Worm (Caenorhabditis elegans) whole organism, young adult: ENCODE measurements around the gene zyg-9.

Experiments used
- B0019.2 ChIP-seq: fragments of 200-800 bp; sonication (Bioruptor generic); conservative IDR thresholded peaks from 2 replicates; pipeline ENCODE4 v1.3.6; 2022; ENCODE audit warnings: missing genetic modification reagents, missing genetic modification characterization, missing compliant biosample characterization
- B0035.1 ChIP-seq: sonication (generic microtip); optimal IDR thresholded peaks from 2 replicates; lab custom pipeline; 2016; ENCODE audit warnings: missing genetic modification characterization, mild to moderate bottlenecking, missing compliant biosample characterization, missing genotype, missing genetic modification reagents
- B0336.3 ChIP-seq: fragments of 200-800 bp; sonication (Bioruptor generic); IDR thresholded peaks from 2 replicates; pipeline ENCODE4 v1.3.6; 2022; ENCODE audit warnings: missing genetic modification characterization, missing compliant biosample characterization
- D2030.7 ChIP-seq: fragments of 200-800 bp; sonication (Bioruptor generic); IDR thresholded peaks from 2 replicates; pipeline ENCODE4 v1.3.6; 2022; ENCODE audit warnings: missing genetic modification reagents, missing genetic modification characterization, missing compliant biosample characterization
- F22D6.2 ChIP-seq: sonication (generic microtip); optimal IDR thresholded peaks from 2 replicates; lab custom pipeline; 2016; ENCODE audit warnings: mild to moderate bottlenecking, missing genetic modification characterization, missing compliant biosample characterization
- F33H1.4 ChIP-seq: fragments of 200-800 bp; sonication (Bioruptor generic); IDR thresholded peaks from 2 replicates; pipeline ENCODE4 v1.3.6; 2022; ENCODE audit warnings: missing genetic modification reagents, missing genetic modification characterization, missing compliant biosample characterization
- F37B4.10 ChIP-seq: fragments of 200-800 bp; sonication (Bioruptor generic); IDR thresholded peaks from 2 replicates; pipeline ENCODE4 v1.3.6; 2022; ENCODE audit warnings: missing genetic modification characterization, missing compliant biosample characterization
- Y95B8A.8 ChIP-seq: fragments of 200-800 bp; sonication (Bioruptor generic); IDR thresholded peaks from 2 replicates; pipeline ENCODE4 v1.3.6; 2022; ENCODE audit warnings: missing genetic modification reagents, missing genetic modification characterization, missing compliant biosample characterization
- ZK185.1 ChIP-seq: sonication (generic microtip); optimal IDR thresholded peaks from 2 replicates; lab custom pipeline; 2016; ENCODE audit warnings: mild to moderate bottlenecking, missing genetic modification characterization, missing compliant biosample characterization; ENCODE audit not compliant: poor library complexity, severe bottlenecking
- akir-1 ChIP-seq: fragments of 200-800 bp; sonication (Bioruptor generic); optimal IDR thresholded peaks from 2 replicates; lab custom pipeline; 2018; ENCODE audit warnings: mild to moderate bottlenecking, missing genetic modification characterization, moderate library complexity, missing compliant biosample characterization
- aptf-2 ChIP-seq: fragments of 200-800 bp; sonication (Bioruptor generic); conservative IDR thresholded peaks from 2 replicates; pipeline ENCODE4 v1.3.6; 2022; ENCODE audit warnings: missing genetic modification reagents, missing genetic modification characterization, missing compliant biosample characterization
- attf-5 ChIP-seq: fragments of 200-800 bp; sonication (Bioruptor generic); optimal IDR thresholded peaks from 2 replicates; lab custom pipeline; 2018; ENCODE audit warnings: mild to moderate bottlenecking, missing genetic modification characterization, missing compliant biosample characterization
- bed-2 ChIP-seq: fragments of 200-800 bp; sonication (Bioruptor generic); IDR thresholded peaks from 2 replicates; pipeline ENCODE4 v1.3.6; 2022; ENCODE audit warnings: missing genetic modification reagents, missing genetic modification characterization, missing compliant biosample characterization
- ccch-3 ChIP-seq: fragments of 200-800 bp; sonication (Bioruptor generic); optimal IDR thresholded peaks from 2 replicates; lab custom pipeline; 2018; ENCODE audit warnings: mild to moderate bottlenecking, missing genetic modification characterization, missing compliant biosample characterization
- ceh-27 ChIP-seq: fragments of 200-800 bp; sonication (Bioruptor generic); optimal IDR thresholded peaks from 2 replicates; lab custom pipeline; 2018; ENCODE audit warnings: mild to moderate bottlenecking, missing genetic modification characterization, moderate library complexity, missing compliant biosample characterization
- ceh-40 ChIP-seq: fragments of 200-800 bp; sonication (Bioruptor generic); IDR thresholded peaks from 2 replicates; pipeline ENCODE4 v1.3.6; 2022; ENCODE audit warnings: missing genetic modification characterization, missing compliant biosample characterization
- ceh-91 ChIP-seq: fragments of 200-800 bp; sonication (Bioruptor generic); IDR thresholded peaks from 2 replicates; pipeline ENCODE4 v1.3.6; 2022; ENCODE audit warnings: missing genetic modification reagents, missing genetic modification characterization, missing compliant biosample characterization
- dpff-1 ChIP-seq: sonication (generic microtip); optimal IDR thresholded peaks from 2 replicates; lab custom pipeline; 2017; ENCODE audit warnings: mild to moderate bottlenecking, missing genetic modification characterization, missing compliant biosample characterization
- egl-18 ChIP-seq: fragments of 200-800 bp; sonication (Bioruptor generic); IDR thresholded peaks from 2 replicates; pipeline ENCODE4 v1.3.6; 2022; ENCODE audit warnings: missing genetic modification reagents, missing genetic modification characterization, missing compliant biosample characterization
- egrh-3 ChIP-seq: fragments of 200-800 bp; sonication (Bioruptor generic); IDR thresholded peaks from 2 replicates; pipeline ENCODE4 v1.3.6; 2022; ENCODE audit warnings: missing genetic modification reagents, missing genetic modification characterization, missing compliant biosample characterization
- fkh-3 ChIP-seq: sonication (generic microtip); optimal IDR thresholded peaks from 2 replicates; lab custom pipeline; 2016; ENCODE audit warnings: mild to moderate bottlenecking, missing genetic modification characterization, missing compliant biosample characterization
- hlh-12 ChIP-seq: sonication (generic microtip); optimal IDR thresholded peaks from 2 replicates; lab custom pipeline; 2016; ENCODE audit warnings: missing genetic modification characterization, missing compliant biosample characterization
- hmg-1.2 ChIP-seq: fragments of 200-800 bp; sonication (Bioruptor generic); IDR thresholded peaks from 2 replicates; pipeline ENCODE4 v1.3.6; 2022; ENCODE audit warnings: missing genetic modification reagents, missing genetic modification characterization, missing compliant biosample characterization
- let-607 ChIP-seq, 2 experiments: fragments of 200-800 bp in 1 of 2; sonication (Bioruptor generic) in 1 of 2; sonication (generic microtip) in 1 of 2; optimal IDR thresholded peaks; 2 replicates each; lab custom pipeline; 2016 to 2018; ENCODE audit warnings: mild to moderate bottlenecking in 2 of 2, missing compliant biosample characterization in 2 of 2, missing genetic modification characterization in 2 of 2, moderate library complexity in 2 of 2, missing genotype in 1 of 2
- lir-1 ChIP-seq: fragments of 200-800 bp; sonication (Bioruptor generic); conservative IDR thresholded peaks from 2 replicates; pipeline ENCODE4 v1.3.6; 2022; ENCODE audit warnings: missing genetic modification reagents, missing genetic modification characterization, missing compliant biosample characterization
- lsl-1 ChIP-seq: fragments of 200-800 bp; sonication (Bioruptor generic); optimal IDR thresholded peaks from 2 replicates; lab custom pipeline; 2018; ENCODE audit warnings: mild to moderate bottlenecking, missing genetic modification characterization, moderate library complexity, missing compliant biosample characterization
- lsy-27 ChIP-seq: sonication (generic microtip); optimal IDR thresholded peaks from 2 replicates; lab custom pipeline; 2017; ENCODE audit warnings: missing genetic modification characterization, mild to moderate bottlenecking, missing compliant biosample characterization, antibody characterized with exemption, missing genotype, borderline replicate concordance; ENCODE audit not compliant: insufficient read depth
- madf-8 ChIP-seq: fragments of 200-800 bp; sonication (Bioruptor generic); conservative IDR thresholded peaks from 2 replicates; pipeline ENCODE4 v1.3.6; 2022; ENCODE audit warnings: missing genetic modification reagents, missing genetic modification characterization, missing compliant biosample characterization
- mel-28 ChIP-seq: sonication (generic microtip); optimal IDR thresholded peaks from 2 replicates; lab custom pipeline; 2016; ENCODE audit warnings: borderline replicate concordance, mild to moderate bottlenecking, missing genetic modification characterization, missing compliant biosample characterization
- nfya-1 ChIP-seq: sonication (generic microtip); optimal IDR thresholded peaks from 2 replicates; lab custom pipeline; 2017; ENCODE audit warnings: antibody characterized with exemption, missing compliant biosample characterization, missing genetic modification characterization, borderline replicate concordance; ENCODE audit not compliant: insufficient read depth
- nfya-2 ChIP-seq: fragments of 200-800 bp; sonication (Bioruptor generic); IDR thresholded peaks from 2 replicates; pipeline ENCODE4 v1.3.6; 2022; ENCODE audit warnings: missing genetic modification reagents, missing genetic modification characterization, missing compliant biosample characterization
- nfyb-1 ChIP-seq: fragments of 200-800 bp; sonication (Bioruptor generic); IDR thresholded peaks from 2 replicates; pipeline ENCODE4 v1.3.6; 2022; ENCODE audit warnings: missing genetic modification reagents, missing genetic modification characterization, missing compliant biosample characterization
- nhr-90 ChIP-seq: sonication (generic microtip); optimal IDR thresholded peaks from 2 replicates; lab custom pipeline; 2016; ENCODE audit warnings: missing genotype, mild to moderate bottlenecking, missing genetic modification characterization, missing compliant biosample characterization
- pbrm-1 ChIP-seq: fragments of 200-800 bp; sonication (Bioruptor generic); IDR thresholded peaks from 2 replicates; pipeline ENCODE4 v1.3.6; 2022; ENCODE audit warnings: missing genetic modification reagents, missing genetic modification characterization, missing compliant biosample characterization
- pha-4 ChIP-seq: fragments of 150-350 bp; sonication (generic microtip); optimal IDR thresholded peaks from 2 replicates; lab custom pipeline; 2014; ENCODE audit warnings: missing biosample characterization, missing genetic modification reagents, missing genetic modification characterization
- rcor-1 ChIP-seq: fragments of 200-800 bp; sonication (Bioruptor generic); IDR thresholded peaks from 2 replicates; pipeline ENCODE4 v1.3.6; 2022; ENCODE audit warnings: missing genetic modification reagents, missing genetic modification characterization, missing compliant biosample characterization
- snpc-1.1 ChIP-seq: sonication (generic microtip); optimal IDR thresholded peaks from 2 replicates; lab custom pipeline; 2017; ENCODE audit warnings: missing genetic modification characterization, mild to moderate bottlenecking, missing compliant biosample characterization, antibody characterized with exemption, moderate library complexity, missing genotype, missing genetic modification reagents; ENCODE audit not compliant: insufficient read depth
- snpc-4 ChIP-seq, 5 experiments: fragments of 150-350 bp in 1 of 5; sonication (generic microtip) in 4 of 5; optimal IDR thresholded peaks; 2 replicates each; lab custom pipeline; 2014 to 2018; ENCODE audit warnings: missing genetic modification characterization in 5 of 5, missing biosample characterization in 3 of 5, antibody characterized with exemption in 2 of 5, mild to moderate bottlenecking in 2 of 5, missing compliant biosample characterization in 2 of 5, missing genotype in 2 of 5, moderate library complexity in 2 of 5, missing genetic modification reagents in 1 of 5
- sptf-2 ChIP-seq: fragments of 200-800 bp; sonication (Bioruptor generic); optimal IDR thresholded peaks from 2 replicates; lab custom pipeline; 2018; ENCODE audit warnings: mild to moderate bottlenecking, missing genetic modification characterization, missing compliant biosample characterization
- unc-130 ChIP-seq: sonication (generic microtip); optimal IDR thresholded peaks from 2 replicates; lab custom pipeline; 2016; ENCODE audit warnings: missing genetic modification reagents, missing genetic modification characterization, missing compliant biosample characterization
- unc-62 ChIP-seq: fragments of 150-350 bp; optimal IDR thresholded peaks from 2 replicates; lab custom pipeline; 2014; ENCODE audit warnings: missing biosample characterization, missing genetic modification reagents, missing genetic modification characterization
- zim-3 ChIP-seq: sonication (generic microtip); optimal IDR thresholded peaks from 2 replicates; lab custom pipeline; 2017; ENCODE audit warnings: mild to moderate bottlenecking, missing genetic modification characterization, moderate library complexity, missing compliant biosample characterization
- ztf-25 ChIP-seq: fragments of 200-800 bp; sonication (Bioruptor generic); IDR thresholded peaks from 2 replicates; pipeline ENCODE4 v1.3.6; 2022; ENCODE audit warnings: missing genetic modification reagents, missing genetic modification characterization, missing compliant biosample characterization
- ztf-28 ChIP-seq: fragments of 200-800 bp; sonication (Bioruptor generic); IDR thresholded peaks from 2 replicates; pipeline ENCODE4 v1.3.6; 2022; ENCODE audit warnings: missing genetic modification reagents, missing genetic modification characterization, missing compliant biosample characterization
- ztf-6 ChIP-seq: fragments of 200-800 bp; sonication (Bioruptor generic); IDR thresholded peaks from 2 replicates; pipeline ENCODE4 v1.3.6; 2022; ENCODE audit warnings: missing genetic modification reagents, missing genetic modification characterization, missing compliant biosample characterization

zyg-9 gene

ce11 chrII:8428947-8429919 is 28.4 kb upstream of the zyg-9 start:
- TF ChIP-seq ztf-25 (GFP tag; lab: Robert Waterston, UW) (no peak), nfya-1 (no peak), pha-4 (tag; lab: Kevin White, UChicago) (no peak), fkh-3 (tag; lab: Kevin White, UChicago) (no peak), ccch-3 (GFP tag; lab: Kevin White, UChicago) (no peak), rcor-1 (no peak), lsl-1 (peak; percentile 98), unc-130 (no peak), mel-28 (tag; lab: Kevin White, UChicago) (no peak), unc-62 (GFP tag; lab: Kevin White, UChicago) (no peak), hlh-12 (tag; lab: Kevin White, UChicago) (no peak), attf-5 (GFP tag; lab: Kevin White, UChicago) (no peak), B0035.1 (no peak), Y95B8A.8 (GFP tag; lab: Robert Waterston, UW) (no peak), nhr-90 (tag; lab: Kevin White, UChicago) (no peak), ceh-40 (GFP tag; lab: Robert Waterston, UW) (no peak), pbrm-1 (no peak), nfya-2 (GFP tag; lab: Robert Waterston, UW) (no peak), dpff-1 (no peak), snpc-1.1 (tag; lab: Kevin White, UChicago) (no peak), ceh-27 (GFP tag; lab: Kevin White, UChicago) (no peak), ZK185.1 (no peak), ceh-91 (GFP tag; lab: Robert Waterston, UW) (peak; percentile 70), F33H1.4 (GFP tag; lab: Robert Waterston, UW) (peak; percentile 83), ztf-28 (GFP tag; lab: Robert Waterston, UW) (no peak), zim-3 (tag; lab: Kevin White, UChicago) (no peak), aptf-2 (GFP tag; lab: Robert Waterston, UW) (no peak), B0019.2 (GFP tag; lab: Robert Waterston, UW) (peak; percentile 38; the same call in 1 of the 2 replicates), sptf-2 (GFP tag; lab: Kevin White, UChicago) (no peak), ztf-6 (GFP tag; lab: Robert Waterston, UW) (no peak), madf-8 (GFP tag; lab: Robert Waterston, UW) (peak; percentile 64), lir-1 (GFP tag; lab: Robert Waterston, UW) (no peak), egrh-3 (GFP tag; lab: Robert Waterston, UW) (no peak), akir-1 (no peak), D2030.7 (GFP tag; lab: Robert Waterston, UW) (peak; percentile 76), hmg-1.2 (GFP tag; lab: Robert Waterston, UW) (peak; percentile 15; the same call in 1 of the 2 replicates), bed-2 (GFP tag; lab: Robert Waterston, UW) (no peak), snpc-4 (GFP tag; optimal IDR thresholded peaks at IDR 0.05; lab: Kevin White, UChicago) (no peak), snpc-4 (tag; optimal IDR thresholded peaks at IDR 0.05; lab: Kevin White, UChicago) (no peak), nfyb-1 (GFP tag; lab: Robert Waterston, UW) (0 out of 2 replicates have a peak, but pooled peaks have one; percentile 26), let-607 (tag; optimal IDR thresholded peaks at IDR 0.05; lab: Kevin White, UChicago) (peak; percentile 79 to 85), B0336.3 (GFP tag; lab: Robert Waterston, UW) (no peak), F22D6.2 (tag; lab: Kevin White, UChicago) (no peak), lsy-27 (tag; lab: Kevin White, UChicago) (no peak), egl-18 (GFP tag; lab: Robert Waterston, UW) (no peak), F37B4.10 (GFP tag; lab: Robert Waterston, UW) (no peak)
